Worm (Caenorhabditis elegans) whole organism, dauer: Measurements from ENCODE around the gene col-177.

Experiments used
- unc-62 ChIP-seq: sonication (generic microtip); optimal IDR thresholded peaks from 2 replicates; lab custom pipeline; 2017; ENCODE audit warnings: missing biosample characterization, missing genetic modification reagents, missing genetic modification characterization

col-177 gene

ce11 chrX:11014394-11015280 is 13.0 kb upstream of the col-177 start:
- TF ChIP-seq unc-62, result no peak

DNA sequence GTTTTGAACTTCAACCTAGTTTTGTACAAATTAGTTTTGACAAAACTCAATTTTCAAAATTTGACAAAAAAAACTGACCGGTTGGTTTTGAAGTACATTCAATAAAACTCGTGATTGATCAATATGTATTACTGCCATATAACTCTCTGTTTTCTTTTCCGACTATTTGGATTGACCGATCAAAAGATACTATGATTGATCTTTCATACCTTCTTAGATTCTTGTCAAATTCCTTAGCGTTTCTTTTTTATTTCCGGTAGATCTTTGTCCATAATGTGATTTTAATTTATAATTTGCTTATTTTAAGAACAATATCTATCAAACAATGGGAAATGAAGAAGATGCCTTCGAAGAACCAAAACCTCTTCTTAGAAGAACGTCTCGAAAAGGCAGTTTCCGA is 10.7 kb upstream of the col-177 start, which contains the start of gene F58A3.3:
Gene F58A3.3, plus strand, starts transcription at position 301 of the 400 bp plus-strand sequence.
- TF ChIP-seq unc-62, result no peak

ce11 chrX:11010565-11010964 is 8.9 kb upstream of the col-177 start, which contains the start of gene F58A3.4:
Gene F58A3.4, minus strand, starts transcription at chrX:11010665.
- TF ChIP-seq unc-62, result no peak

- no peak for TF ChIP-seq unc-62
These were observed 7.3 kb upstream of the col-177 start, which contains the start of gene ttr-31 for ce11 chrX:11008954-11009353. Gene ttr-31, minus strand, starts transcription at chrX:11009054.

DNA sequence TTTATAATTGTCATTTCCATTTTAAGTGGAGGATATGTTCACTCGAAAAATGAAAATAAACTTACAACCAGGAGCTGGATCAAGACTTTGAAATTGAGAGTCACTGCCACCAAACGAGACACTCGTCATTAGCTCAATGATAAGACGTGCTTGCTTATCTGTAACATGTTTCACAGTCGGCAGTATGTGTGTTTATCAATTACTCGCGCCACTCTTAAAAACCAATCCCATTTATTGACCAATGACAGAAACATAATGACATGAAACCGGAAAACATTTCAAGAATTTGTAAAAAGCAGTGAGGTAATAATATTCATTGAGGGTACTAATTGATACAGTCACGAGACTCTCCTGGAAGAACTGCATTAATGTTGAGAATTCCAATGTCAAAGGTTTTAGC is 6.4 kb upstream of the col-177 start, which contains the start of gene del-5:
Gene del-5, minus strand, starts transcription at position 130 of the 400 bp plus-strand sequence.
- no peak for TF ChIP-seq unc-62

ce11 chrX:11007393-11007792 is 5.7 kb upstream of the col-177 start:
- TF ChIP-seq unc-62, result no peak

ce11 chrX:11003701-11004100 is 2.1 kb upstream of the col-177 start:
- TF ChIP-seq unc-62, result no peak

DNA sequence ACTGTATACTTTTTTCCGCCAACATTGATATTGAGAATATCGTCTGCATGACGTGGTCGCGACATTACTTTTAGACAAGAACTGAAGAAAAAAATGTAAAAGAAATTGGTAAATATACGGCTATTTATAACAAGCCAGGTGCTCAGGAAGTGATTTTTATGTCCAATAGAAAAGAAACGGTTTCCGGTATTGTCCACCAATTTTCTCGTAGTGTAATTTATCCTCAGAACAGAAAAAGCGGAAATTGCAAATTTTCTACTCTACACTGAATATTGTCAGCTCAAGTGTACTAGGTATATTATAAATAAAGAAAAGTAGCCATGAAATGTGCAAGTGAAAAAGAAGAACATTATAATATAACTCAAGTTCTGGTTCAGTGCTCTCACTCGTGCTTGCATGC is 2.5 kb downstream of the col-177 start, which contains the start of gene F59F3.6:
Gene F59F3.6, minus strand, starts transcription at position 101 of the 400 bp plus-strand sequence.
- no peak for TF ChIP-seq unc-62

- TF ChIP-seq unc-62, result no peak
These were observed 9.5 kb downstream of the col-177 start, which contains the start of gene ver-3 for ce11 chrX:10992177-10992576. Gene ver-3, plus strand, starts transcription at chrX:10992477.

- TF ChIP-seq unc-62, result no peak
These were observed 10.1 kb downstream of the col-177 start for ce11 chrX:10991352-10992172.

- no peak for TF ChIP-seq unc-62
These were observed 10.8 kb downstream of the col-177 start for ce11 chrX:10990855-10991176.

ce11 chrX:10990159-10990854 is 11.3 kb downstream of the col-177 start:
- TF ChIP-seq unc-62, result no peak

ce11 chrX:10989286-10989685 is 12.4 kb downstream of the col-177 start:
- no peak for TF ChIP-seq unc-62

DNA sequence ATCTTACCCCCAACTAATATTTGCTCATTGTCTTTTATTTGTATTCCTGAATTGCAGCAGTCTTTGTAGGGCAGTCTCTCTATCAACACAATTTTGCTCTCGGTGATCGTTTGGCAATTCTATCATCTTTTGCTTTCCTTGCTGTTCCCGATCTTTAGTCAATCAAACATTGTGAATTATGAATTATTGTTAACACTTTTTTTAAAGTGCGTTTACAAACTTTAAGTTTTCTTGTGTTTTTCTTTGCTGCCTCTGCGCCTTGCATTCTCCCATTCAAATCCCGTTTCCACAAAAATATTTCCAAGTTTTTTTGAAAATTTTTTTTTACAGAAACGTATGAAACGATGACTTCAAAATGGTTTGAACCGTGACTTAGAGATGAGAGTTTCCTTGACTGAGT is 19.6 kb downstream of the col-177 start, which contains the start of gene ver-4:
Gene ver-4, plus strand, starts transcription at position 301 of the 400 bp plus-strand sequence.
- TF ChIP-seq unc-62, result no peak

ce11 chrX:10981374-10981773 is 20.3 kb downstream of the col-177 start:
- TF ChIP-seq unc-62, result no peak

- no peak for TF ChIP-seq unc-62
These were observed 22.5 kb downstream of the col-177 start, which contains the start of gene pxn-2 for ce11 chrX:10979186-10979585. Gene pxn-2, minus strand, starts transcription at chrX:10979286.
